Fruit fly (Drosophila melanogaster) whole organism, wandering third instar larva: ENCODE results near the gene not.

Experiments
- Abd-B ChIP-seq: fragments of >200 bp; optimal IDR thresholded peaks from 2 replicates; lab custom pipeline; 2017; ENCODE audit warnings: missing biosample characterization, missing genetic modification characterization
- CG32264 ChIP-seq: fragments of 200-800 bp; sonication (Bioruptor generic); optimal IDR thresholded peaks from 2 replicates; lab custom pipeline; 2016; ENCODE audit warnings: missing biosample characterization, missing genetic modification characterization
- CG9705 ChIP-seq: fragments of 200-800 bp; sonication (Bioruptor generic); optimal IDR thresholded peaks from 2 replicates; lab custom pipeline; 2018; ENCODE audit warnings: missing biosample characterization, mild to moderate bottlenecking, missing genetic modification characterization
- CrebA ChIP-seq: fragments of 200-800 bp; sonication (Bioruptor generic); optimal IDR thresholded peaks from 2 replicates; lab custom pipeline; 2016; ENCODE audit warnings: missing biosample characterization, mild to moderate bottlenecking, missing genetic modification characterization, borderline replicate concordance
- Dfd ChIP-seq: fragments of >200 bp; optimal IDR thresholded peaks from 2 replicates; lab custom pipeline; 2017; ENCODE audit warnings: missing biosample characterization, missing genetic modification characterization
- Dif ChIP-seq: fragments of 200-275, 200-300 bp; sonication (Bioruptor generic); optimal IDR thresholded peaks from 2 replicates; lab custom pipeline; 2018; ENCODE audit warnings: missing biosample characterization, missing genetic modification characterization; ENCODE audit not compliant: partially characterized antibody
- HLH106 ChIP-seq: fragments of 200-800 bp; optimal IDR thresholded peaks from 3 replicates; lab custom pipeline; 2019; ENCODE audit warnings: missing biosample characterization, mild to moderate bottlenecking, missing genetic modification characterization, moderate library complexity
- Hnf4 ChIP-seq: fragments of 200-800 bp; sonication (Bioruptor generic); optimal IDR thresholded peaks from 2 replicates; lab custom pipeline; 2016; ENCODE audit warnings: missing biosample characterization, mild to moderate bottlenecking, missing genetic modification characterization
- Hr83 ChIP-seq: fragments of 200-300 bp; sonication (Bioruptor generic); optimal IDR thresholded peaks from 2 replicates; lab custom pipeline; 2016; ENCODE audit warnings: missing biosample characterization, mild to moderate bottlenecking, missing genetic modification characterization, moderate library complexity; ENCODE audit not compliant: poor library complexity, severe bottlenecking
- Jra ChIP-seq: sonication (Bioruptor generic); optimal IDR thresholded peaks from 2 replicates; lab custom pipeline; 2016; ENCODE audit warnings: missing biosample characterization, missing genetic modification characterization
- Mio ChIP-seq: sonication (Bioruptor generic); optimal IDR thresholded peaks from 2 replicates; lab custom pipeline; 2016; ENCODE audit warnings: missing biosample characterization, missing genetic modification characterization
- Myc ChIP-seq: fragments of >200 bp; optimal IDR thresholded peaks from 2 replicates; lab custom pipeline; 2017
- N ChIP-seq: fragments of >200 bp; optimal IDR thresholded peaks from 2 replicates; lab custom pipeline; 2018; ENCODE audit warnings: missing biosample characterization, missing external identifiers, missing genetic modification characterization
- OdsH ChIP-seq: fragments of 200-800 bp; sonication (Bioruptor generic); optimal IDR thresholded peaks from 2 replicates; lab custom pipeline; 2016; ENCODE audit warnings: missing biosample characterization, mild to moderate bottlenecking, missing genetic modification characterization
- Rel ChIP-seq, 2 experiments: fragments of 200-800 bp; sonication (Bioruptor generic) in 1 of 2; optimal IDR thresholded peaks; 2 replicates in 1 of 2; 3 replicates in 1 of 2; lab custom pipeline; 2016 to 2019; ENCODE audit warnings: mild to moderate bottlenecking in 2 of 2, missing biosample characterization in 2 of 2, missing genetic modification characterization in 2 of 2, moderate library complexity in 1 of 2
- Sp1 ChIP-seq: fragments of 200-800 bp; sonication (Bioruptor generic); optimal IDR thresholded peaks from 3 replicates; lab custom pipeline; 2019; ENCODE audit warnings: missing biosample characterization, mild to moderate bottlenecking, missing genetic modification characterization, moderate library complexity
- Vsx2 ChIP-seq: fragments of 200-300, 225-300 bp; sonication (Bioruptor generic); optimal IDR thresholded peaks from 2 replicates; lab custom pipeline; 2018; ENCODE audit warnings: missing biosample characterization, missing genetic modification characterization; ENCODE audit not compliant: partially characterized antibody
- br ChIP-seq: fragments of 200-800 bp; sonication (Bioruptor generic); optimal IDR thresholded peaks from 2 replicates; lab custom pipeline; 2016; ENCODE audit warnings: missing biosample characterization, missing genetic modification characterization
- brk ChIP-seq: fragments of 200-800 bp; sonication (Bioruptor generic); optimal IDR thresholded peaks from 2 replicates; lab custom pipeline; 2016; ENCODE audit warnings: missing biosample characterization, mild to moderate bottlenecking, missing genetic modification characterization
- dl ChIP-seq, 2 experiments: fragments of 175-275, 200-275 bp in 1 of 2; fragments of 200-275 bp in 1 of 2; sonication (Bioruptor generic); optimal IDR thresholded peaks; lab custom pipeline; 2018; ENCODE audit warnings: mild to moderate bottlenecking in 2 of 2, missing biosample characterization in 2 of 2, missing genetic modification characterization in 2 of 2, moderate library complexity in 2 of 2; ENCODE audit not compliant: partially characterized antibody in 2 of 2, insufficient read depth in 1 of 2
- dmrt93B ChIP-seq: fragments of 200-800 bp; sonication (Bioruptor generic); optimal IDR thresholded peaks from 2 replicates; lab custom pipeline; 2018; ENCODE audit warnings: missing biosample characterization, mild to moderate bottlenecking, missing genetic modification characterization
- dsf ChIP-seq: sonication (Bioruptor generic); optimal IDR thresholded peaks from 2 replicates; lab custom pipeline; 2016; ENCODE audit warnings: missing biosample characterization, missing genetic modification characterization, borderline replicate concordance
- ey ChIP-seq: fragments of 200-800 bp; sonication (Bioruptor generic); optimal IDR thresholded peaks from 2 replicates; lab custom pipeline; 2016; ENCODE audit warnings: missing biosample characterization, missing genetic modification characterization
- fru ChIP-seq: fragments of 200-800 bp; sonication (Bioruptor generic); optimal IDR thresholded peaks from 3 replicates; lab custom pipeline; 2016; ENCODE audit warnings: missing biosample characterization, mild to moderate bottlenecking, missing genetic modification characterization
- jim ChIP-seq: fragments of 175-275, 200-325 bp; sonication (Bioruptor generic); optimal IDR thresholded peaks from 2 replicates; lab custom pipeline; 2016; ENCODE audit warnings: missing biosample characterization, mild to moderate bottlenecking, missing genetic modification characterization
- lola ChIP-seq: fragments of >200 bp; optimal IDR thresholded peaks from 2 replicates; lab custom pipeline; 2017; ENCODE audit warnings: missing biosample characterization, missing genetic modification characterization
- pan ChIP-seq: fragments of >200 bp; optimal IDR thresholded peaks from 2 replicates; lab custom pipeline; 2017
- psq ChIP-seq: fragments of 200-800 bp; sonication (Bioruptor generic); optimal IDR thresholded peaks from 3 replicates; lab custom pipeline; 2017; ENCODE audit warnings: missing biosample characterization, mild to moderate bottlenecking, missing genetic modification characterization, moderate library complexity
- rgr ChIP-seq: fragments of 200-800 bp; sonication (Bioruptor generic); optimal IDR thresholded peaks from 3 replicates; lab custom pipeline; 2016; ENCODE audit warnings: missing biosample characterization, mild to moderate bottlenecking, missing genetic modification characterization
- sage ChIP-seq: fragments of 200-800 bp; sonication (Bioruptor generic); optimal IDR thresholded peaks from 2 replicates; lab custom pipeline; 2016; ENCODE audit warnings: missing biosample characterization, mild to moderate bottlenecking, missing genetic modification characterization
- sv ChIP-seq: fragments of 200-800 bp; sonication (Bioruptor generic); optimal IDR thresholded peaks from 3 replicates; lab custom pipeline; 2016; ENCODE audit warnings: missing biosample characterization, missing genetic modification characterization
- tai ChIP-seq: sonication (Bioruptor generic); optimal IDR thresholded peaks from 2 replicates; lab custom pipeline; 2016; ENCODE audit warnings: missing biosample characterization, missing genetic modification characterization
- usp ChIP-seq: fragments of >200 bp; optimal IDR thresholded peaks from 2 replicates; lab custom pipeline; 2017; ENCODE audit warnings: missing biosample characterization, missing genetic modification characterization
- woc ChIP-seq: sonication (Bioruptor generic); optimal IDR thresholded peaks from 2 replicates; lab custom pipeline; 2016; ENCODE audit warnings: missing biosample characterization, mild to moderate bottlenecking, missing genetic modification characterization

The not gene

dm6 chr3L:18621735-18622421 lies at the start of gene not:
TSS of gene not (minus strand) at chr3L:18622129.
- no peak for TF ChIP-seq Mio (GFP tag; lab: Kevin White, UChicago)
- peak; percentile 10 for TF ChIP-seq Hnf4 (GFP tag; lab: Kevin White, UChicago)
- TF ChIP-seq dl (GFP tag; optimal IDR thresholded peaks at IDR 0.05; lab: Kevin White, UChicago; ENCODE audit: insufficient read depth in 1 of 2, partially characterized antibody in 2 of 2), result no peak
- no peak for TF ChIP-seq CrebA (GFP tag; lab: Kevin White, UChicago)
- peak; percentile 3 for TF ChIP-seq fru (GFP tag; lab: Kevin White, UChicago)
- TF ChIP-seq dsf, result no peak
- TF ChIP-seq jim (GFP tag; lab: Kevin White, UChicago), result no peak
- no peak for TF ChIP-seq Dfd (GFP tag; lab: Kevin White, UChicago)
- no peak for TF ChIP-seq psq (GFP tag; lab: Kevin White, UChicago)

dm6 chr3L:18669874-18670273 lies 47.9 kb upstream of the not start:
- TF ChIP-seq usp, result no peak
- TF ChIP-seq Jra (GFP tag; lab: Kevin White, UChicago), result no peak
- TF ChIP-seq Dfd (GFP tag; lab: Kevin White, UChicago), result no peak
- no peak for TF ChIP-seq Sp1 (GFP tag; lab: Kevin White, UChicago)
- TF ChIP-seq sage (GFP tag; lab: Kevin White, UChicago), result no peak
- TF ChIP-seq CG32264 (GFP tag; lab: Kevin White, UChicago), result no peak
- TF ChIP-seq tai (GFP tag; lab: Kevin White, UChicago), result no peak
- no peak for TF ChIP-seq pan
- no peak for TF ChIP-seq Hnf4 (GFP tag; lab: Kevin White, UChicago)
- no peak for TF ChIP-seq Myc
- TF ChIP-seq CG9705 (GFP tag; lab: Kevin White, UChicago), result no peak
- TF ChIP-seq Dif, result no peak
- no peak for TF ChIP-seq dl (GFP tag; optimal IDR thresholded peaks at IDR 0.05; lab: Kevin White, UChicago; ENCODE audit: insufficient read depth in 1 of 2, partially characterized antibody in 2 of 2)
- no peak for TF ChIP-seq rgr (GFP tag; lab: Kevin White, UChicago)
- TF ChIP-seq br (GFP tag; lab: Kevin White, UChicago), result no peak
- TF ChIP-seq Abd-B (GFP tag; lab: Kevin White, UChicago), result no peak
- TF ChIP-seq woc (GFP tag; lab: Kevin White, UChicago), result no peak
- no peak for TF ChIP-seq Vsx2 (GFP tag; lab: Kevin White, UChicago)

- no peak for TF ChIP-seq HLH106
- TF ChIP-seq fru (GFP tag; lab: Kevin White, UChicago), result peak; percentile 100
- TF ChIP-seq psq (GFP tag; lab: Kevin White, UChicago), result no peak
- no peak for TF ChIP-seq Vsx2 (GFP tag; lab: Kevin White, UChicago)
- TF ChIP-seq tai (GFP tag; lab: Kevin White, UChicago), result no peak
- no peak for TF ChIP-seq rgr (GFP tag; lab: Kevin White, UChicago)
- TF ChIP-seq lola, result no peak
- TF ChIP-seq dl (GFP tag; optimal IDR thresholded peaks at IDR 0.05; lab: Kevin White, UChicago; ENCODE audit: insufficient read depth in 1 of 2, partially characterized antibody in 2 of 2), result no peak
- TF ChIP-seq ey (GFP tag; lab: Kevin White, UChicago), result no peak
- TF ChIP-seq CG32264 (GFP tag; lab: Kevin White, UChicago), result no peak
- TF ChIP-seq jim (GFP tag; lab: Kevin White, UChicago), result no peak
- no peak for TF ChIP-seq woc (GFP tag; lab: Kevin White, UChicago)
- TF ChIP-seq N (GFP tag; lab: Kevin White, UChicago), result no peak
- no peak for TF ChIP-seq dmrt93B (GFP tag; lab: Kevin White, UChicago)
- TF ChIP-seq sage (GFP tag; lab: Kevin White, UChicago), result no peak
- no peak for TF ChIP-seq pan
- TF ChIP-seq Myc, result peak; percentile 71
- TF ChIP-seq brk, result no peak
- TF ChIP-seq Abd-B (GFP tag; lab: Kevin White, UChicago), result no peak
- no peak for TF ChIP-seq Rel (GFP tag; optimal IDR thresholded peaks at IDR 0.05; lab: Kevin White, UChicago)
- TF ChIP-seq Rel (tag; optimal IDR thresholded peaks at IDR 0.05; lab: Kevin White, UChicago), result peak; percentile 5
- TF ChIP-seq CrebA (GFP tag; lab: Kevin White, UChicago), result no peak
- no peak for TF ChIP-seq Dif
- TF ChIP-seq usp, result no peak
- no peak for TF ChIP-seq OdsH (GFP tag; lab: Kevin White, UChicago)
- TF ChIP-seq Mio (GFP tag; lab: Kevin White, UChicago), result no peak
- no peak for TF ChIP-seq br (GFP tag; lab: Kevin White, UChicago)
- peak; percentile 21 for TF ChIP-seq Hr83 (GFP tag; lab: Kevin White, UChicago)
- no peak for TF ChIP-seq sv
Measured at dm6 chr3L:18667115-18667514, 45.2 kb upstream of the not start, which contains the start of gene CG42495. TSS of gene CG42495 (plus strand) at chr3L:18667361.
